Fruit fly (Drosophila melanogaster) whole organism, embryonic: Measurements from ENCODE around the gene CG6901.
A peak's percentile ranks its signal among the peaks of the same experiment; 100 is the strongest.

Experiments used
- Adf1 ChIP-seq: fragments of 200-800 bp; sonication (Bioruptor generic); IDR thresholded peaks from 2 replicates; pipeline ENCODE4 v1.3.6; 2022; ENCODE audit warnings: missing biosample characterization, missing genetic modification characterization
- CG15696 ChIP-seq: fragments of 200-800 bp; sonication (Bioruptor generic); optimal IDR thresholded peaks from 2 replicates; lab custom pipeline; 2019; ENCODE audit warnings: missing biosample characterization, mild to moderate bottlenecking, missing genetic modification characterization, moderate library complexity
- CG1832 ChIP-seq: fragments of 200-800 bp; sonication (Bioruptor generic); optimal IDR thresholded peaks from 2 replicates; lab custom pipeline; 2017; ENCODE audit warnings: missing biosample characterization, mild to moderate bottlenecking, missing genetic modification characterization, inconsistent platforms
- CG30431 ChIP-seq: fragments of 200-800 bp; sonication (Bioruptor generic); optimal IDR thresholded peaks from 2 replicates; lab custom pipeline; 2017; ENCODE audit warnings: missing biosample characterization, missing genetic modification characterization
- CG31224 ChIP-seq: fragments of 200-800 bp; sonication (Bioruptor generic); IDR thresholded peaks from 2 replicates; pipeline ENCODE4 v1.3.6; 2022; ENCODE audit warnings: missing biosample characterization, missing genetic modification characterization
- CG34224 ChIP-seq: fragments of 200-800 bp; sonication (Bioruptor generic); IDR thresholded peaks from 3 replicates; pipeline ENCODE4 v1.3.6; 2022; ENCODE audit warnings: missing biosample characterization, missing genetic modification characterization; ENCODE audit not compliant: partially characterized antibody
- CG4820 ChIP-seq: fragments of 200-800 bp; sonication (Bioruptor generic); optimal IDR thresholded peaks from 3 replicates; lab custom pipeline; 2016; ENCODE audit warnings: missing biosample characterization, missing genetic modification characterization
- CG6654 ChIP-seq: fragments of 200-800 bp; sonication (Bioruptor generic); optimal IDR thresholded peaks from 2 replicates; lab custom pipeline; 2017; ENCODE audit warnings: missing biosample characterization, mild to moderate bottlenecking, missing genetic modification characterization
- CG6689 ChIP-seq: fragments of 200-800 bp; sonication (Bioruptor generic); IDR thresholded peaks from 2 replicates; pipeline ENCODE4 v1.3.6; 2022; ENCODE audit warnings: missing biosample characterization, missing genetic modification characterization
- CG9437 ChIP-seq: fragments of 200-800 bp; sonication (Bioruptor generic); optimal IDR thresholded peaks from 2 replicates; lab custom pipeline; 2018; ENCODE audit warnings: missing biosample characterization, mild to moderate bottlenecking, missing genetic modification characterization
- CG9609 ChIP-seq: fragments of 200-800 bp; sonication (Bioruptor generic); optimal IDR thresholded peaks from 3 replicates; lab custom pipeline; 2016; ENCODE audit warnings: missing biosample characterization, missing genetic modification characterization
- CG9876 ChIP-seq: fragments of 200-800 bp; sonication (Bioruptor generic); optimal IDR thresholded peaks from 2 replicates; lab custom pipeline; 2016; ENCODE audit warnings: missing biosample characterization, missing genetic modification characterization
- CoRest ChIP-seq: fragments of 200-800 bp; sonication (Bioruptor generic); optimal IDR thresholded peaks from 3 replicates; lab custom pipeline; 2018; ENCODE audit warnings: missing biosample characterization, mild to moderate bottlenecking, missing genetic modification characterization, moderate library complexity
- Dad ChIP-seq: fragments of 200-800 bp; sonication (Bioruptor generic); optimal IDR thresholded peaks from 3 replicates; lab custom pipeline; 2016; ENCODE audit warnings: missing biosample characterization, missing genetic modification characterization
- Dek ChIP-seq: fragments of 200-800 bp; sonication (Bioruptor generic); optimal IDR thresholded peaks from 3 replicates; lab custom pipeline; 2019; ENCODE audit warnings: missing biosample characterization, mild to moderate bottlenecking, missing genetic modification characterization, moderate library complexity
- Eip74EF ChIP-seq, 2 experiments: fragments of 200-800 bp in 1 of 2; fragments of >200 bp in 1 of 2; sonication (Bioruptor generic) in 1 of 2; optimal IDR thresholded peaks; 2 replicates each; lab custom pipeline; 2017 to 2019; ENCODE audit warnings: missing biosample characterization in 2 of 2, missing genetic modification characterization in 2 of 2, mild to moderate bottlenecking in 1 of 2, moderate library complexity in 1 of 2
- Gug ChIP-seq: fragments of 200-800 bp; sonication (Bioruptor generic); IDR thresholded peaks from 4 replicates; pipeline ENCODE4 v1.3.6; 2022; ENCODE audit warnings: missing biosample characterization, missing genetic modification characterization
- HLH54F ChIP-seq: fragments of 200-800 bp; sonication (Bioruptor generic); optimal IDR thresholded peaks from 3 replicates; lab custom pipeline; 2016; ENCODE audit warnings: missing biosample characterization, missing genetic modification characterization
- Hey ChIP-seq: fragments of 200-800 bp; sonication (Bioruptor generic); optimal IDR thresholded peaks from 3 replicates; lab custom pipeline; 2018; ENCODE audit warnings: missing biosample characterization, mild to moderate bottlenecking, missing genetic modification characterization
- Hr3 ChIP-seq: fragments of 200-800 bp; sonication (Bioruptor generic); optimal IDR thresholded peaks from 3 replicates; lab custom pipeline; 2016; ENCODE audit warnings: missing biosample characterization, missing genetic modification characterization
- Hr51 ChIP-seq, 2 experiments: fragments of 200-800 bp; sonication (Bioruptor generic); optimal IDR thresholded peaks; 2 replicates in 1 of 2; 3 replicates in 1 of 2; lab custom pipeline; 2016 to 2018; ENCODE audit warnings: missing biosample characterization in 2 of 2, missing genetic modification characterization in 2 of 2, mild to moderate bottlenecking in 1 of 2, moderate library complexity in 1 of 2
- Lhr ChIP-seq: fragments of 200-800 bp; sonication (Bioruptor generic); optimal IDR thresholded peaks from 3 replicates; lab custom pipeline; 2017; ENCODE audit warnings: mild to moderate bottlenecking, missing biosample characterization, missing genetic modification reagents, missing genetic modification characterization
- NFAT ChIP-seq: fragments of 200-800 bp; sonication (Bioruptor generic); IDR thresholded peaks from 2 replicates; pipeline ENCODE4 v1.3.6; 2022; ENCODE audit warnings: missing biosample characterization, missing genetic modification characterization
- Poxn ChIP-seq: fragments of 200-800 bp; sonication (Bioruptor generic); IDR thresholded peaks from 2 replicates; pipeline ENCODE4 v1.3.6; 2022; ENCODE audit warnings: missing biosample characterization, missing genetic modification characterization
- Six4 ChIP-seq: fragments of 200-800 bp; sonication (Bioruptor generic); optimal IDR thresholded peaks from 2 replicates; lab custom pipeline; 2016; ENCODE audit warnings: missing biosample characterization, missing genetic modification characterization
- Spps ChIP-seq: fragments of 200-800 bp; sonication (Bioruptor generic); optimal IDR thresholded peaks from 2 replicates; lab custom pipeline; 2018; ENCODE audit warnings: missing biosample characterization, mild to moderate bottlenecking, missing genetic modification characterization
- Sry-β ChIP-seq: fragments of 200-800 bp; sonication (Bioruptor generic); optimal IDR thresholded peaks from 2 replicates; lab custom pipeline; 2018; ENCODE audit warnings: missing biosample characterization, mild to moderate bottlenecking, missing genetic modification characterization, moderate library complexity
- amos ChIP-seq: fragments of 200-800 bp; sonication (Bioruptor generic); IDR thresholded peaks from 2 replicates; pipeline ENCODE4 v1.3.6; 2022; ENCODE audit warnings: missing biosample characterization, missing genetic modification characterization; ENCODE audit not compliant: partially characterized antibody
- ash1 ChIP-seq: fragments of 200-800 bp; sonication (Bioruptor generic); optimal IDR thresholded peaks from 2 replicates; lab custom pipeline; 2018; ENCODE audit warnings: missing biosample characterization, mild to moderate bottlenecking, missing genetic modification characterization
- bcd ChIP-seq: fragments of 200-800 bp; sonication (Bioruptor generic); optimal IDR thresholded peaks from 2 replicates; lab custom pipeline; 2017; ENCODE audit warnings: missing biosample characterization, mild to moderate bottlenecking, missing genetic modification characterization
- cad ChIP-seq: fragments of >200 bp; optimal IDR thresholded peaks from 2 replicates; lab custom pipeline; 2017; ENCODE audit warnings: missing biosample characterization, missing genetic modification characterization
- exex ChIP-seq: fragments of 200-800 bp; sonication (Bioruptor generic); optimal IDR thresholded peaks from 4 replicates; lab custom pipeline; 2018; ENCODE audit warnings: missing biosample characterization, mild to moderate bottlenecking, missing genetic modification characterization, moderate library complexity
- fd3F ChIP-seq: fragments of 200-800 bp; sonication (Bioruptor generic); optimal IDR thresholded peaks from 2 replicates; lab custom pipeline; 2018; ENCODE audit warnings: missing biosample characterization, mild to moderate bottlenecking, missing genetic modification characterization, moderate library complexity
- gcm2 ChIP-seq: fragments of 200-800 bp; sonication (Bioruptor generic); optimal IDR thresholded peaks from 2 replicates; lab custom pipeline; 2016; ENCODE audit warnings: missing biosample characterization, missing genetic modification characterization
- gsb-n ChIP-seq: fragments of 200-800 bp; sonication (Bioruptor generic); optimal IDR thresholded peaks from 3 replicates; lab custom pipeline; 2018; ENCODE audit warnings: missing biosample characterization, mild to moderate bottlenecking, missing genetic modification characterization
- kay ChIP-seq: fragments of 200-800 bp; sonication (Bioruptor generic); optimal IDR thresholded peaks from 2 replicates; lab custom pipeline; 2016; ENCODE audit warnings: missing biosample characterization, missing genetic modification characterization
- kni ChIP-seq: fragments of 200-800 bp; sonication (Bioruptor generic); optimal IDR thresholded peaks from 3 replicates; lab custom pipeline; 2017; ENCODE audit warnings: mild to moderate bottlenecking, missing biosample characterization, missing genetic modification reagents, missing genetic modification characterization
- lilli ChIP-seq: fragments of 200-800 bp; sonication (Bioruptor generic); optimal IDR thresholded peaks from 3 replicates; lab custom pipeline; 2016; ENCODE audit warnings: missing biosample characterization, missing genetic modification characterization
- lmd ChIP-seq: fragments of 200-800 bp; sonication (Bioruptor generic); IDR thresholded peaks from 2 replicates; pipeline ENCODE4 v1.3.6; 2022; ENCODE audit warnings: missing biosample characterization, missing genetic modification characterization
- nau ChIP-seq: fragments of 200-800 bp; sonication (Bioruptor generic); optimal IDR thresholded peaks from 3 replicates; lab custom pipeline; 2017; ENCODE audit warnings: missing biosample characterization, mild to moderate bottlenecking, missing genetic modification characterization, missing genetic modification reagents
- odd ChIP-seq: fragments of 200-800 bp; sonication (Bioruptor generic); optimal IDR thresholded peaks from 2 replicates; lab custom pipeline; 2017; ENCODE audit warnings: missing biosample characterization, mild to moderate bottlenecking, missing genetic modification characterization
- ranshi ChIP-seq: fragments of 200-800 bp; sonication (Bioruptor generic); IDR thresholded peaks from 2 replicates; pipeline ENCODE4 v1.3.6; 2022; ENCODE audit warnings: missing biosample characterization, missing genetic modification characterization
- row ChIP-seq: fragments of 200-800 bp; sonication (Bioruptor generic); IDR thresholded peaks from 3 replicates; pipeline ENCODE4 v1.3.6; 2022; ENCODE audit warnings: missing biosample characterization, missing genetic modification characterization
- seq ChIP-seq: fragments of 200-800 bp; sonication (Bioruptor generic); IDR thresholded peaks from 2 replicates; pipeline ENCODE4 v1.3.6; 2022; ENCODE audit warnings: missing biosample characterization, missing genetic modification characterization
- sisA ChIP-seq: fragments of 200-800 bp; sonication (Bioruptor generic); IDR thresholded peaks from 2 replicates; pipeline ENCODE4 v1.3.6; 2022; ENCODE audit warnings: missing biosample characterization, missing genetic modification characterization
- unc-4 ChIP-seq: fragments of 200-800 bp; sonication (Bioruptor generic); IDR thresholded peaks from 2 replicates; pipeline ENCODE4 v1.3.6; 2022; ENCODE audit warnings: missing biosample characterization, missing genetic modification characterization; ENCODE audit not compliant: partially characterized antibody
- zen ChIP-seq: fragments of 200-800 bp; sonication (Bioruptor generic); optimal IDR thresholded peaks from 3 replicates; lab custom pipeline; 2018; ENCODE audit warnings: missing biosample characterization, mild to moderate bottlenecking, missing genetic modification characterization, moderate library complexity

Gene CG6901

DNA sequence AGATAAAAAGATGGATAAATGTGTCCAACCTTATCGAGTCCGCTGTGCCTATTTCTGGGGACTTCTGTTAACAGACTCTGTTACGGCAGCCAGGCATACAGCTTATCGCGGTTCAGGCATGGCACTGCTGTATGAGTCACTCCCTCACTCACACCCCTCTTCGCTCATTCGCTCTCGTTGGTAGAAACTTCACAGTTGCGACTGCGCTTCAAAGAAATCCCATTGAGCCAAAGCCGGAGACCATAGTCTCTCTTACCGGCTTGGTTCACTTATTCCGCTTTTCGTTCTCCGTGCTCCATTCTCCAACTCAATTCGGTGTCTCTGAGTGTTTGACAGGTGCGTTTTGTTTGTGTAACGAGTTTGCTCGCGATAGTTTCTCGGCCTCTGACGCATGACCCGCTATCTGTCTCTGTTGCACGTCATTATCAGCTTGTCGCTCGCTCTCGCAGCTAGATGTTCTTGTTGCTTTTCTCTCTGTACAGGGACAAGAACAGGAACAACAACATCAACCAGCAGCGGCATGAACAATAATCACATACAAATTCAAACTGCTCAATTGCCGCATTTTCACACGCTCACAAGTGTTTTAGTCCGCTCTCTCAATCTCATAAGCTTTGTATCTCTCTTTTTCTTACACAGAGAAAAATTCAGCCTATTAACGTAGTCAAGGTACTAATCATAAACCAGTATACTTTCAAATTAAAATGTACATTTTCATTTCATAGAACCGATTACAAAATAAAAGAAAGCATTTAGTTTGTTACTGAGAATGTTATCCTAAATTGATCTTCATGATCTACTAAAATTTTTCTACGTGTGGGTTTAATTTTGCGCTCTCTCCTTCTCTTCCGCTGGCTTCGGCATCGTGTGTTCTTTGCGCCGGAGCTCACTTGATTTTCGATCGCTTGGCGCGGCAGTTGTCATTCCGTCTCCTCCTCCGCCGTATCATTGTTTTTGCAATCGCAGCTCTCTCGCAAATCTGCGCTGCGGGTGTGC lies 42.9 kb upstream of the CG6901 start (continued):
- peak; percentile 36; the same call in 1 of the 2 replicates for TF ChIP-seq unc-4 (GFP tag; lab: Robert Waterston, UW)
- peak; percentile 98 for TF ChIP-seq Lhr (GFP tag; lab: Kevin White, UChicago)
- TF ChIP-seq fd3F = peak; percentile 99
- peak; percentile 100 for TF ChIP-seq row (GFP tag; lab: Robert Waterston, UW)
- 0 out of 2 replicates have a peak, but pooled peaks have one; percentile 24 for TF ChIP-seq amos (GFP tag; lab: Robert Waterston, UW)
- peak; percentile 99 for TF ChIP-seq lilli (GFP tag; lab: Kevin White, UChicago)
- peak; percentile 99 for TF ChIP-seq Dek (tag; lab: Kevin White, UChicago)
- TF ChIP-seq Dad (GFP tag; lab: Kevin White, UChicago) = peak; percentile 98
- peak; percentile 100 for TF ChIP-seq kni (GFP tag; lab: Kevin White, UChicago)
- TF ChIP-seq bcd (GFP tag; lab: Kevin White, UChicago) = peak; percentile 99
- TF ChIP-seq CG9876 (GFP tag; lab: Kevin White, UChicago) = peak; percentile 98
- peak; percentile 97 for TF ChIP-seq CG30431 (GFP tag; lab: Kevin White, UChicago)
- TF ChIP-seq Hey (tag; lab: Kevin White, UChicago) = peak; percentile 94
- TF ChIP-seq CG9609 (GFP tag; lab: Kevin White, UChicago) = peak; percentile 99
- peak; percentile 96 for TF ChIP-seq CG9437 (GFP tag; lab: Kevin White, UChicago)
- peak; percentile 66 for TF ChIP-seq Sry-β
- TF ChIP-seq Six4 (GFP tag; lab: Kevin White, UChicago) = peak; percentile 100
- peak; percentile 100 for TF ChIP-seq Hr3 (GFP tag; lab: Kevin White, UChicago)
- TF ChIP-seq NFAT (GFP tag; lab: Robert Waterston, UW) = peak; percentile 99
- TF ChIP-seq CG15696 (tag; lab: Kevin White, UChicago) = peak; percentile 99
- peak; percentile 92 for TF ChIP-seq ash1 (GFP tag; lab: Kevin White, UChicago)
- TF ChIP-seq CG34224 = peak; percentile 22; the same call in 1 of the 3 replicates
- peak; percentile 99 for TF ChIP-seq ranshi (GFP tag; lab: Robert Waterston, UW)
- peak; percentile 98 for TF ChIP-seq nau (GFP tag; lab: Kevin White, UChicago)
- TF ChIP-seq exex = peak; percentile 96
- TF ChIP-seq seq (GFP tag; lab: Robert Waterston, UW) = peak; percentile 100
- peak; percentile 99 for TF ChIP-seq zen (tag; lab: Kevin White, UChicago)
- peak; percentile 99 for TF ChIP-seq gcm2 (GFP tag; lab: Kevin White, UChicago)
- TF ChIP-seq Adf1 (GFP tag; lab: Robert Waterston, UW) = peak; percentile 94
- peak; percentile 99 for TF ChIP-seq HLH54F (GFP tag; lab: Kevin White, UChicago)
- peak in 1 of 2 experiments; percentile 100 for TF ChIP-seq Eip74EF (GFP tag; optimal IDR thresholded peaks at IDR 0.05; lab: Kevin White, UChicago)
- no peak for TF ChIP-seq cad (GFP tag; lab: Kevin White, UChicago)
- TF ChIP-seq sisA (GFP tag; lab: Robert Waterston, UW) = peak; percentile 99
- TF ChIP-seq kay (GFP tag; lab: Kevin White, UChicago) = peak; percentile 98
- peak; percentile 99 for TF ChIP-seq CG6689 (GFP tag; lab: Robert Waterston, UW)
- peak; percentile 99 for TF ChIP-seq Spps
- peak; percentile 99 for TF ChIP-seq lmd (GFP tag; lab: Robert Waterston, UW)
- peak; percentile 99 for TF ChIP-seq gsb-n (tag; lab: Kevin White, UChicago)
- peak; percentile 99 for TF ChIP-seq odd (GFP tag; lab: Kevin White, UChicago)
- peak; percentile 96 for TF ChIP-seq Gug
- TF ChIP-seq CG31224 (GFP tag; lab: Robert Waterston, UW) = peak; percentile 98
- TF ChIP-seq CG1832 (GFP tag; lab: Kevin White, UChicago) = peak; percentile 83
- peak; percentile 99 to 100 for TF ChIP-seq Hr51 (GFP tag; optimal IDR thresholded peaks at IDR 0.05; lab: Kevin White, UChicago)
- TF ChIP-seq CG6654 (GFP tag; lab: Kevin White, UChicago) = peak; percentile 79
- TF ChIP-seq CoRest (tag; lab: Kevin White, UChicago) = peak; percentile 100
- peak; percentile 98 for TF ChIP-seq Poxn
- TF ChIP-seq CG4820 (GFP tag; lab: Kevin White, UChicago) = peak; percentile 99
